Worm (Caenorhabditis elegans): ENCODE results near the gene cyp-35A1.

DNA sequence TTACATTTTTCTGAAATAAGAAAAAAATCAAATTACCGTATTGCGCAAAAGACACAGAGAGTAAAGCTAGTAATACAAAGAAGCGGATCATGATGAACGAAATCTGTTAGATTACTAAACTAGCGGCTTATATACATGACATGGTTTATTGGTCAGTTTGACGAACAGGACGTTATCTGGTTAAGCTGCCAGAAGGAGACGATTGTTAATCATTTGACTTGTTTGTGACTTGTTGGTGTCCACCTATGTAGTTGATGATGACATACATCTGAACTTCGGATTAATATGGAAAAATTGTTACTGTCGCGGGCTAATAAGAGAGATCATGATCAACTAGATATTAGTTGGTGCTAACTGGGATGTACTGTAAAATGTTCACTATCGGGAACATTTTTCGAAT, 38.5 kb upstream of the cyp-35A1 start, which contains the start of gene cnc-9:
- TF ChIP-seq nfya-1 (tag; optimal IDR thresholded peaks at IDR 0.05; ENCODE audit: borderline replicate concordance, insufficient read depth) (no peak), F49E8.2 (tag; optimal IDR thresholded peaks at IDR 0.05; ENCODE audit: insufficient read depth) (no peak), chd-7 (tag; optimal IDR thresholded peaks at IDR 0.05) (no peak), T26A5.8 (tag; optimal IDR thresholded peaks at IDR 0.05) (no peak), ets-4 (GFP tag; optimal IDR thresholded peaks at IDR 0.05) (no peak), F23B12.7 (tag; optimal IDR thresholded peaks at IDR 0.05; ENCODE audit: insufficient read depth) (no peak), nhr-90 (tag; optimal IDR thresholded peaks at IDR 0.05) (no peak), F57C9.4 (tag; optimal IDR thresholded peaks at IDR 0.05) (no peak), lir-1 (GFP tag; conservative IDR thresholded peaks at IDR 0.05) (no peak), unc-130 (GFP tag; optimal IDR thresholded peaks at IDR 0.05) (no peak), efl-1 (GFP tag; optimal IDR thresholded peaks at IDR 0.05) (no peak), Y79H2A.3 (GFP tag; conservative IDR thresholded peaks at IDR 0.05) (no peak)
